Fruit fly (Drosophila melanogaster) whole organism, larva: ENCODE results near the gene CG17264.

Experiments
- noc ChIP-seq: fragments of 200-800 bp; sonication (Bioruptor generic); optimal IDR thresholded peaks from 3 replicates; lab custom pipeline; 2019; ENCODE audit warnings: missing biosample characterization, mild to moderate bottlenecking, missing genetic modification characterization, moderate library complexity

Gene CG17264

dm6 chr2L:3056448-3056790, 38.1 kb downstream of the CG17264 start, which contains the start of gene FASN1:
FASN1 (plus strand) TSS chr2L:3056598.
- peak; percentile 25 for TF ChIP-seq noc

dm6 chr2L:3057951-3058771, 39.9 kb downstream of the CG17264 start:
- peak; percentile 79 for TF ChIP-seq noc

dm6 chr2L:3058772-3059623, 40.7 kb downstream of the CG17264 start:
- TF ChIP-seq noc: peak; percentile 63

DNA sequence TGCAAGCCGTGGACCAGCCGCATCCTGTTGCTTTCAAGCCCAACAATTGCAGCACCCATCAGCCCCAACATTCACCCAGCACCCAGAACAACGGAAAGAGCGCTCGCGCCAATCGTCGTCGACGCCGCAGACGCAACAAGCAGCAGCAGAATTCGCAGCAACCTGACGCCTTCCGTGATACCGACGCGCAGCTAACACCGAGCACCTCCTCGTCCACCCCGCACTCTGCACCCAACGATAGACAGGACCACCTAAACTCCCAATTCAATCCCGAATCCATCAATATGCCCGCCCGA, 41.3 kb downstream of the CG17264 start:
- no peak for TF ChIP-seq noc
